Fruit fly (Drosophila melanogaster) whole organism, embryonic: ENCODE data around the gene Nagk.

Experiments used
- Asciz ChIP-seq: fragments of 200-800 bp; sonication (Bioruptor generic); optimal IDR thresholded peaks from 2 replicates; lab custom pipeline; 2017; ENCODE audit warnings: missing biosample characterization, mild to moderate bottlenecking, missing genetic modification characterization, missing genetic modification reagents
- Atf6 ChIP-seq: fragments of 200-800 bp; sonication (Bioruptor generic); IDR thresholded peaks from 2 replicates; pipeline ENCODE4 v1.3.6; 2022; ENCODE audit warnings: missing biosample characterization, missing genetic modification characterization
- CG10274 ChIP-seq: fragments of 200-800 bp; sonication (Bioruptor generic); optimal IDR thresholded peaks from 3 replicates; lab custom pipeline; 2017; ENCODE audit warnings: missing biosample characterization, mild to moderate bottlenecking, missing genetic modification characterization
- CG11085 ChIP-seq: fragments of 200-800 bp; sonication (Bioruptor generic); IDR thresholded peaks from 2 replicates; pipeline ENCODE4 v1.3.6; 2022; ENCODE audit warnings: missing biosample characterization, missing genetic modification characterization
- CG11398 ChIP-seq: fragments of 200-800 bp; sonication (Bioruptor generic); optimal IDR thresholded peaks from 2 replicates; lab custom pipeline; 2016; ENCODE audit warnings: missing biosample characterization, missing genetic modification characterization
- CG11723 ChIP-seq: fragments of 200-800 bp; sonication (Bioruptor generic); optimal IDR thresholded peaks from 2 replicates; lab custom pipeline; 2017; ENCODE audit warnings: missing biosample characterization, mild to moderate bottlenecking, missing genetic modification characterization
- CG12155 ChIP-seq: fragments of 200-800 bp; sonication (Bioruptor generic); optimal IDR thresholded peaks from 3 replicates; lab custom pipeline; 2016; ENCODE audit warnings: missing biosample characterization, missing genetic modification characterization
- CG12744 ChIP-seq: fragments of 200-800 bp; sonication (Bioruptor generic); optimal IDR thresholded peaks from 2 replicates; lab custom pipeline; 2016; ENCODE audit warnings: missing biosample characterization, missing genetic modification characterization
- CG12769 ChIP-seq: fragments of 200-800 bp; sonication (Bioruptor generic); optimal IDR thresholded peaks from 2 replicates; lab custom pipeline; 2019; ENCODE audit warnings: missing biosample characterization, mild to moderate bottlenecking, missing genetic modification characterization, moderate library complexity
- CG14441 ChIP-seq: fragments of 200-800 bp; sonication (Bioruptor generic); IDR thresholded peaks from 2 replicates; pipeline ENCODE4 v1.3.6; 2022; ENCODE audit warnings: missing biosample characterization, missing genetic modification characterization
- CG14860 ChIP-seq: fragments of 200-800 bp; sonication (Bioruptor generic); IDR thresholded peaks from 3 replicates; pipeline ENCODE4 v1.3.6; 2022; ENCODE audit warnings: missing biosample characterization, missing genetic modification characterization; ENCODE audit not compliant: partially characterized antibody
- CG15073 ChIP-seq: fragments of 200-800 bp; sonication (Bioruptor generic); optimal IDR thresholded peaks from 2 replicates; lab custom pipeline; 2016; ENCODE audit warnings: missing biosample characterization, missing genetic modification characterization
- CG2129 ChIP-seq: fragments of 200-800 bp; sonication (Bioruptor generic); IDR thresholded peaks from 2 replicates; pipeline ENCODE4 v1.3.6; 2022; ENCODE audit warnings: missing biosample characterization, missing genetic modification characterization; ENCODE audit not compliant: partially characterized antibody
- CG2202 ChIP-seq: fragments of 200-800 bp; sonication (Bioruptor generic); optimal IDR thresholded peaks from 2 replicates; lab custom pipeline; 2018; ENCODE audit warnings: missing biosample characterization, mild to moderate bottlenecking, missing genetic modification characterization
- CG33557 ChIP-seq: fragments of 200-800 bp; sonication (Bioruptor generic); optimal IDR thresholded peaks from 2 replicates; lab custom pipeline; 2019; ENCODE audit warnings: missing biosample characterization, mild to moderate bottlenecking, missing genetic modification characterization, moderate library complexity
- CG4424 ChIP-seq: fragments of 200-800 bp; sonication (Bioruptor generic); optimal IDR thresholded peaks from 3 replicates; lab custom pipeline; 2016; ENCODE audit warnings: missing biosample characterization, missing genetic modification characterization
- CG4707 ChIP-seq: fragments of 200-800 bp; sonication (Bioruptor generic); optimal IDR thresholded peaks from 2 replicates; lab custom pipeline; 2018; ENCODE audit warnings: missing biosample characterization, mild to moderate bottlenecking, missing genetic modification characterization, moderate library complexity
- CG5953 ChIP-seq: fragments of 200-800 bp; sonication (Bioruptor generic); IDR thresholded peaks from 2 replicates; pipeline ENCODE4 v1.3.6; 2022; ENCODE audit warnings: missing biosample characterization, missing genetic modification characterization
- CG6254 ChIP-seq: fragments of 200-800 bp; sonication (Bioruptor generic); optimal IDR thresholded peaks from 3 replicates; lab custom pipeline; 2017; ENCODE audit warnings: mild to moderate bottlenecking, missing biosample characterization, missing genetic modification reagents, missing genetic modification characterization
- CG6272 ChIP-seq: fragments of 200-800 bp; sonication (Bioruptor generic); IDR thresholded peaks from 2 replicates; pipeline ENCODE4 v1.3.6; 2022; ENCODE audit warnings: missing biosample characterization, missing genetic modification characterization
- CG7556 ChIP-seq: fragments of 200-800 bp; sonication (Bioruptor generic); optimal IDR thresholded peaks from 2 replicates; lab custom pipeline; 2017; ENCODE audit warnings: missing biosample characterization, mild to moderate bottlenecking, missing genetic modification characterization
- CG7839 ChIP-seq: fragments of 200-800 bp; sonication (Bioruptor generic); optimal IDR thresholded peaks from 3 replicates; lab custom pipeline; 2018; ENCODE audit warnings: missing biosample characterization, mild to moderate bottlenecking, missing genetic modification characterization, moderate library complexity
- CG8281 ChIP-seq: fragments of 200-800 bp; sonication (Bioruptor generic); optimal IDR thresholded peaks from 2 replicates; lab custom pipeline; 2018; ENCODE audit warnings: missing biosample characterization, mild to moderate bottlenecking, missing genetic modification characterization, moderate library complexity
- CG8478 ChIP-seq: fragments of >200 bp; optimal IDR thresholded peaks from 2 replicates; lab custom pipeline; 2018
- CG8944 ChIP-seq: fragments of 200-800 bp; sonication (Bioruptor generic); optimal IDR thresholded peaks from 3 replicates; lab custom pipeline; 2016; ENCODE audit warnings: missing biosample characterization, missing genetic modification characterization
- CG9932 ChIP-seq: fragments of 200-800 bp; sonication (Bioruptor generic); IDR thresholded peaks from 2 replicates; pipeline ENCODE4 v1.3.6; 2022; ENCODE audit warnings: missing biosample characterization, missing genetic modification characterization
- Doc2 ChIP-seq: fragments of 200-800 bp; sonication (Bioruptor generic); IDR thresholded peaks from 2 replicates; pipeline ENCODE4 v1.3.6; 2022; ENCODE audit warnings: missing biosample characterization, missing genetic modification characterization
- E2f1 ChIP-seq: fragments of 200-800 bp; sonication (Bioruptor generic); IDR thresholded peaks from 2 replicates; pipeline ENCODE4 v1.3.6; 2022; ENCODE audit warnings: missing biosample characterization, missing genetic modification characterization
- Ets97D ChIP-seq: fragments of 200-800 bp; sonication (Bioruptor generic); optimal IDR thresholded peaks from 3 replicates; lab custom pipeline; 2016; ENCODE audit warnings: missing biosample characterization, missing genetic modification characterization
- HmgD ChIP-seq: fragments of 200-800 bp; sonication (Bioruptor generic); optimal IDR thresholded peaks from 3 replicates; lab custom pipeline; 2016; ENCODE audit warnings: missing biosample characterization, missing genetic modification characterization
- Lhr ChIP-seq: fragments of 200-800 bp; sonication (Bioruptor generic); optimal IDR thresholded peaks from 3 replicates; lab custom pipeline; 2017; ENCODE audit warnings: mild to moderate bottlenecking, missing biosample characterization, missing genetic modification reagents, missing genetic modification characterization
- MESR4 ChIP-seq: fragments of 200-800 bp; sonication (Bioruptor generic); optimal IDR thresholded peaks from 2 replicates; lab custom pipeline; 2018; ENCODE audit warnings: missing biosample characterization, mild to moderate bottlenecking, missing genetic modification characterization, moderate library complexity
- Meics ChIP-seq: fragments of 200-800 bp; sonication (Bioruptor generic); optimal IDR thresholded peaks from 2 replicates; lab custom pipeline; 2017; ENCODE audit warnings: missing biosample characterization, mild to moderate bottlenecking, missing genetic modification characterization
- Ptx1 ChIP-seq: fragments of 200-800 bp; sonication (Bioruptor generic); IDR thresholded peaks from 2 replicates; pipeline ENCODE4 v1.3.6; 2022; ENCODE audit warnings: missing biosample characterization, missing genetic modification characterization
- Vsx1 ChIP-seq: fragments of 200-800 bp; sonication (Bioruptor generic); optimal IDR thresholded peaks from 2 replicates; lab custom pipeline; 2017; ENCODE audit warnings: missing biosample characterization, mild to moderate bottlenecking, missing genetic modification characterization, missing genetic modification reagents
- abd-A ChIP-seq: fragments of 200-800 bp; sonication (Bioruptor generic); optimal IDR thresholded peaks from 3 replicates; lab custom pipeline; 2019; ENCODE audit warnings: missing biosample characterization, mild to moderate bottlenecking, missing genetic modification characterization, moderate library complexity
- amos ChIP-seq: fragments of 200-800 bp; sonication (Bioruptor generic); IDR thresholded peaks from 2 replicates; pipeline ENCODE4 v1.3.6; 2022; ENCODE audit warnings: missing biosample characterization, missing genetic modification characterization; ENCODE audit not compliant: partially characterized antibody
- ap ChIP-seq: fragments of 200-800 bp; sonication (Bioruptor generic); IDR thresholded peaks from 2 replicates; pipeline ENCODE4 v1.3.6; 2022; ENCODE audit warnings: missing biosample characterization, missing genetic modification characterization
- ato ChIP-seq: fragments of 200-800 bp; sonication (Bioruptor generic); IDR thresholded peaks from 2 replicates; pipeline ENCODE4 v1.3.6; 2022; ENCODE audit warnings: missing biosample characterization, missing genetic modification characterization; ENCODE audit not compliant: partially characterized antibody
- btn ChIP-seq: fragments of 200-800 bp; sonication (Bioruptor generic); optimal IDR thresholded peaks from 2 replicates; lab custom pipeline; 2016; ENCODE audit warnings: missing biosample characterization, missing genetic modification characterization
- croc ChIP-seq: fragments of 200-800 bp; sonication (Bioruptor generic); conservative IDR thresholded peaks from 3 replicates; pipeline ENCODE4 v1.3.6; 2022; ENCODE audit warnings: missing biosample characterization, missing genetic modification characterization
- gce ChIP-seq: fragments of 200-800 bp; sonication (Bioruptor generic); IDR thresholded peaks from 3 replicates; pipeline ENCODE4 v1.3.6; 2022; ENCODE audit warnings: missing biosample characterization, missing genetic modification characterization
- grn ChIP-seq: fragments of 200-800 bp; sonication (Bioruptor generic); optimal IDR thresholded peaks from 3 replicates; lab custom pipeline; 2017; ENCODE audit warnings: missing biosample characterization, missing genetic modification characterization
- ham ChIP-seq: fragments of 200-800 bp; sonication (Bioruptor generic); IDR thresholded peaks from 2 replicates; pipeline ENCODE4 v1.3.6; 2022; ENCODE audit warnings: missing biosample characterization, missing genetic modification characterization
- kay ChIP-seq: fragments of 200-800 bp; sonication (Bioruptor generic); optimal IDR thresholded peaks from 2 replicates; lab custom pipeline; 2016; ENCODE audit warnings: missing biosample characterization, missing genetic modification characterization
- rib ChIP-seq: fragments of 200-800 bp; sonication (Bioruptor generic); IDR thresholded peaks from 2 replicates; pipeline ENCODE4 v1.3.6; 2022; ENCODE audit warnings: missing biosample characterization, missing genetic modification characterization
- sima ChIP-seq: fragments of 200-800 bp; sonication (Bioruptor generic); optimal IDR thresholded peaks from 2 replicates; lab custom pipeline; 2016; ENCODE audit warnings: missing biosample characterization, missing genetic modification characterization
- slp2 ChIP-seq: fragments of 200-800 bp; sonication (Bioruptor generic); optimal IDR thresholded peaks from 2 replicates; lab custom pipeline; 2016; ENCODE audit warnings: missing biosample characterization, missing genetic modification characterization
- ssp ChIP-seq: fragments of 200-800 bp; sonication (Bioruptor generic); IDR thresholded peaks from 2 replicates; pipeline ENCODE4 v1.3.6; 2022; ENCODE audit warnings: missing biosample characterization, missing genetic modification characterization
- sug ChIP-seq: fragments of 200-800 bp; optimal IDR thresholded peaks from 2 replicates; lab custom pipeline; 2019; ENCODE audit warnings: missing biosample characterization, mild to moderate bottlenecking, missing genetic modification characterization, moderate library complexity
- tll ChIP-seq, 2 experiments: fragments of 200-800 bp in 1 of 2; fragments of >200 bp in 1 of 2; sonication (Bioruptor generic) in 1 of 2; optimal IDR thresholded peaks; 2 replicates each; lab custom pipeline; 2017 to 2019; ENCODE audit warnings: missing biosample characterization in 2 of 2, missing genetic modification characterization in 2 of 2, mild to moderate bottlenecking in 1 of 2, moderate library complexity in 1 of 2
- usp ChIP-seq: fragments of >200 bp; optimal IDR thresholded peaks from 2 replicates; lab custom pipeline; 2017; ENCODE audit warnings: missing biosample characterization, missing genetic modification characterization

Gene Nagk

dm6 chr3R:15371833-15372232 is 28.8 kb upstream of the Nagk start, which contains the start of the genes Ccm3 and CG6136 (continued):
- TF ChIP-seq CG4707 (GFP tag; lab: Kevin White, UChicago) (no peak), CG9932 (peak; percentile 81), Doc2 (GFP tag; lab: Robert Waterston, UW) (no peak), CG33557 (GFP tag; lab: Kevin White, UChicago) (no peak), Vsx1 (no peak), CG11085 (no peak), usp (no peak), CG8478 (lab: Kevin White, UChicago) (no peak), CG14860 (GFP tag; lab: Robert Waterston, UW) (peak; percentile 90), CG11723 (no peak), grn (no peak), CG11398 (no peak), sima (GFP tag; lab: Kevin White, UChicago) (no peak), CG15073 (GFP tag; lab: Kevin White, UChicago) (no peak), Ptx1 (GFP tag; lab: Robert Waterston, UW) (no peak), Lhr (no peak), CG6272 (GFP tag; lab: Robert Waterston, UW) (0 out of 2 replicates have a peak, but pooled peaks have one; percentile 10), Atf6 (GFP tag; lab: Robert Waterston, UW) (0 out of 2 replicates have a peak, but pooled peaks have one; percentile 13), gce (GFP tag; lab: Robert Waterston, UW) (no peak), slp2 (GFP tag; lab: Kevin White, UChicago) (no peak), CG12155 (GFP tag; lab: Kevin White, UChicago) (peak; percentile 42), btn (GFP tag; lab: Kevin White, UChicago) (no peak), CG4424 (GFP tag; lab: Kevin White, UChicago) (peak; percentile 30), E2f1 (GFP tag; lab: Robert Waterston, UW) (peak; percentile 56; the same call in 1 of the 2 replicates), CG12744 (GFP tag; lab: Kevin White, UChicago) (no peak), rib (no peak), CG5953 (no peak), MESR4 (GFP tag; lab: Kevin White, UChicago) (peak; percentile 86), tll (GFP tag; optimal IDR thresholded peaks at IDR 0.05; lab: Kevin White, UChicago) (no peak), CG2202 (tag; lab: Kevin White, UChicago) (no peak), CG12769 (no peak), abd-A (tag; lab: Kevin White, UChicago) (no peak), amos (peak; percentile 95), CG7839 (tag; lab: Kevin White, UChicago) (no peak), CG7556 (GFP tag; lab: Kevin White, UChicago) (no peak), CG10274 (GFP tag; lab: Kevin White, UChicago) (no peak), CG8944 (GFP tag; lab: Kevin White, UChicago) (no peak), ato (GFP tag; lab: Robert Waterston, UW) (peak; percentile 95), Meics (GFP tag; lab: Kevin White, UChicago) (peak; percentile 45), sug (tag; lab: Kevin White, UChicago) (peak; percentile 58), CG2129 (peak; percentile 77), ap (GFP tag; lab: Robert Waterston, UW) (no peak), CG14441 (GFP tag; lab: Robert Waterston, UW) (no peak), Asciz (GFP tag; lab: Kevin White, UChicago) (no peak), CG6254 (GFP tag; lab: Kevin White, UChicago) (no peak), ssp (no peak), ham (no peak), CG8281 (tag; lab: Kevin White, UChicago) (no peak), kay (no peak), croc (GFP tag; lab: Robert Waterston, UW) (no peak; the same call in 2 of the 3 replicates), Ets97D (GFP tag; lab: Kevin White, UChicago) (peak; percentile 76), HmgD (peak; percentile 49)
